Fruit fly (Drosophila melanogaster): Measurements from ENCODE around the gene CG12213.
A peak's percentile ranks its signal among the peaks of the same experiment; 100 is the strongest.

The CG12213 gene

dm6 chr3R:11974631-11975030 lies 7.1 kb upstream of the CG12213 start, which contains the start of gene Tango9 (continued):
- no peak for TF ChIP-seq CG17359 (tag; optimal IDR thresholded peaks at IDR 0.05)
- TF ChIP-seq Deaf1 (tag; optimal IDR thresholded peaks at IDR 0.05) = no peak
- no peak for TF ChIP-seq HLH4C (GFP tag; IDR thresholded peaks at IDR 0.05; ENCODE audit: partially characterized antibody)
- no peak for TF ChIP-seq pum (GFP tag; optimal IDR thresholded peaks at IDR 0.05)
- no peak for TF ChIP-seq CG4424 (GFP tag; optimal IDR thresholded peaks at IDR 0.05)
- no peak for TF ChIP-seq CG7839 (tag; optimal IDR thresholded peaks at IDR 0.05)
- TF ChIP-seq gcm (GFP tag; optimal IDR thresholded peaks at IDR 0.05) = no peak
- no peak for TF ChIP-seq Hr51 (GFP tag; optimal IDR thresholded peaks at IDR 0.05)
- TF ChIP-seq pb (GFP tag; optimal IDR thresholded peaks at IDR 0.05) = no peak
- peak; percentile 16 for TF ChIP-seq CG13624 (GFP tag; optimal IDR thresholded peaks at IDR 0.05)
- 0 out of 2 replicates have a peak, but pooled peaks have one; percentile 16 for TF ChIP-seq Dref (GFP tag; IDR thresholded peaks at IDR 0.05)
- TF ChIP-seq unpg (GFP tag; optimal IDR thresholded peaks at IDR 0.05) = no peak
- TF ChIP-seq CG12104 (GFP tag; optimal IDR thresholded peaks at IDR 0.05) = no peak
- TF ChIP-seq jing (GFP tag; optimal IDR thresholded peaks at IDR 0.05) = no peak
- TF ChIP-seq CG12155 (GFP tag; optimal IDR thresholded peaks at IDR 0.05) = no peak
- TF ChIP-seq ara (GFP tag; IDR thresholded peaks at IDR 0.05) = no peak
- TF ChIP-seq NfI (GFP tag; optimal IDR thresholded peaks at IDR 0.05) = no peak
- TF ChIP-seq CG7372 (GFP tag; IDR thresholded peaks at IDR 0.05) = 0 out of 2 replicates have a peak, but pooled peaks have one; percentile 18
- no peak for TF ChIP-seq Side (GFP tag; optimal IDR thresholded peaks at IDR 0.05)
- no peak for TF ChIP-seq CG3281 (GFP tag; optimal IDR thresholded peaks at IDR 0.05)
- no peak for TF ChIP-seq dmrt99B (tag; optimal IDR thresholded peaks at IDR 0.05)
- peak in 1 of 2 experiments; percentile 13 for TF ChIP-seq crp (GFP tag; optimal IDR thresholded peaks at IDR 0.05)
- no peak for TF ChIP-seq ro (GFP tag; IDR thresholded peaks at IDR 0.05)
- no peak for TF ChIP-seq CG4854 (GFP tag; optimal IDR thresholded peaks at IDR 0.05)
- TF ChIP-seq CG17186 (GFP tag; optimal IDR thresholded peaks at IDR 0.05) = peak; percentile 12
- TF ChIP-seq nom (GFP tag; optimal IDR thresholded peaks at IDR 0.05) = peak; percentile 57
- no peak for TF ChIP-seq Gsc (GFP tag; IDR thresholded peaks at IDR 0.05)
- TF ChIP-seq CG6854 (GFP tag; optimal IDR thresholded peaks at IDR 0.05) = no peak
- TF ChIP-seq CG34224 (GFP tag; IDR thresholded peaks at IDR 0.05; ENCODE audit: partially characterized antibody) = no peak
- no peak for TF ChIP-seq tin (GFP tag; optimal IDR thresholded peaks at IDR 0.05)
- no peak for TF ChIP-seq wdn (GFP tag; IDR thresholded peaks at IDR 0.05)
- TF ChIP-seq Optix (GFP tag; IDR thresholded peaks at IDR 0.05) = no peak
- TF ChIP-seq Myb (GFP tag; optimal IDR thresholded peaks at IDR 0.05) = peak; percentile 61
- TF ChIP-seq ttk (GFP tag; IDR thresholded peaks at IDR 0.05) = no peak
- no peak for TF ChIP-seq run (tag; optimal IDR thresholded peaks at IDR 0.05)
- no peak for TF ChIP-seq CG15073 (GFP tag; optimal IDR thresholded peaks at IDR 0.05)
- TF ChIP-seq mirr (GFP tag; optimal IDR thresholded peaks at IDR 0.05) = no peak
- TF ChIP-seq kah (GFP tag; optimal IDR thresholded peaks at IDR 0.05) = peak; percentile 94
- 0 out of 3 replicates have a peak, but pooled peaks have one; percentile 11 for TF ChIP-seq CG17361 (GFP tag; IDR thresholded peaks at IDR 0.05)
- no peak for TF ChIP-seq CG17328 (GFP tag; IDR thresholded peaks at IDR 0.05)
- no peak for TF ChIP-seq CG1233 (GFP tag; optimal IDR thresholded peaks at IDR 0.05)
- no peak for TF ChIP-seq z (GFP tag; IDR thresholded peaks at IDR 0.05)
- TF ChIP-seq Fer2 (tag; optimal IDR thresholded peaks at IDR 0.05) = no peak
- no peak for TF ChIP-seq pita (GFP tag; optimal IDR thresholded peaks at IDR 0.05)
- no peak for TF ChIP-seq Usf (GFP tag; optimal IDR thresholded peaks at IDR 0.05)
- TF ChIP-seq CG14710 (tag; optimal IDR thresholded peaks at IDR 0.05) = peak; percentile 59
- no peak for TF ChIP-seq ato (GFP tag; IDR thresholded peaks at IDR 0.05; ENCODE audit: partially characterized antibody)
- no peak for TF ChIP-seq seq (GFP tag; IDR thresholded peaks at IDR 0.05)
- TF ChIP-seq trem (tag; optimal IDR thresholded peaks at IDR 0.05) = peak; percentile 63
- no peak for TF ChIP-seq Kr (GFP tag; optimal IDR thresholded peaks at IDR 0.05)
- TF ChIP-seq CG30431 (GFP tag; optimal IDR thresholded peaks at IDR 0.05) = no peak
